Worm (Caenorhabditis elegans): ENCODE results near the gene sre-46.

The sre-46 gene

DNA sequence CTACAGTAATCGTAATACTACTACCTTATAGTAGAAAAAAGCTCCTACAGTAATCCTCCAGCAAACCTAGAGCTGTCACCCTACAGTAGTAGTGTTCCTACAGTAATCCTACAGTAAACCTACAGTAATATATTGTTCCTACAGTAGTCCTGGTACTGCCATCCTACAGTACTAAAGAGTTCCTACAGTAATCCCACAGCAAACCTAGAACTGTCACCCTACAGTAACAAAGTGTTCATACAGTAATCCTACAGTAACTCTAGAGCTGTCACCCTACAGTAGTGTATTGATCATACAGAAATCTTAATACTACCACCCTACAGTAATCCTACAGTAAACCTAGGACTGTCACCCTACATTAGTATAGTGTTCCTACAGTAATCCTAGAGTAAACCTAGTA lies 7.9 kb downstream of the sre-46 start:
- no peak for TF ChIP-seq ama-1 (optimal IDR thresholded peaks at IDR 0.05)
- TF ChIP-seq irx-1 (tag; optimal IDR thresholded peaks at IDR 0.05), result no peak
- no peak for TF ChIP-seq nhr-77 (tag; optimal IDR thresholded peaks at IDR 0.05)
- TF ChIP-seq mep-1 (tag; optimal IDR thresholded peaks at IDR 0.05), result no peak
- TF ChIP-seq fkh-10 (GFP tag; optimal IDR thresholded peaks at IDR 0.05), result no peak

DNA sequence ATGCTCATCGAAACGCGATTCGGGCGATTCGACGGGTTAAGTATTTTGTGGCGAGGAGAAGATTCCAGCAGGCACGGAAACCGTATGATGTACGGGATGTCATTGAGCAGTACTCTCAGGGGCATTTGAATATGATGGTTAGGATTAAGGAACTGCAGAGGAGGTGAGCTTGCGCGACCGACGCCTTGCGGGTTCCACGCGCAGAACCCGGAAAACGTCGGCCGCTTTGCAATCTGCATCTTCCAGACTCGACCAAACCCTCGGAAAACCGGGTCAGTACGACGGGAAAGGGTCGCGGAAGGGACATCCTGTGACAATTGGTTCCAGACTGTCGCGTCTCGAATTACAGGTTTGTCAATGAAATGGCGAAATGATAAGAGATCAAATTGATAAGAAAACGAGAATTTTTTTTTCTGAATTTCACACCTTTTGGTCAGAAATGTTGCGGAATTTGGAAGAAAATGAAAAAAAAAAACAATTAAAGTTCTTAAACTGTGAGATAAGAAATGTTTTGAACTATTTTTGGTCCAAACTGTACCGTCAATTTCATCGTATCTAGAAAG lies 9.5 kb downstream of the sre-46 start:
- TF ChIP-seq lin-13 (GFP tag; optimal IDR thresholded peaks at IDR 0.05) (no peak), nhr-28 (tag; optimal IDR thresholded peaks at IDR 0.05) (no peak), ceh-82 (tag; optimal IDR thresholded peaks at IDR 0.05) (no peak), mep-1 (tag; optimal IDR thresholded peaks at IDR 0.05) (no peak), elt-2 (tag; optimal IDR thresholded peaks at IDR 0.05) (peak; percentile 38), hlh-17 (GFP tag; optimal IDR thresholded peaks at IDR 0.05; ENCODE audit: borderline replicate concordance) (no peak), swsn-7 (tag; optimal IDR thresholded peaks at IDR 0.05) (no peak)

DNA sequence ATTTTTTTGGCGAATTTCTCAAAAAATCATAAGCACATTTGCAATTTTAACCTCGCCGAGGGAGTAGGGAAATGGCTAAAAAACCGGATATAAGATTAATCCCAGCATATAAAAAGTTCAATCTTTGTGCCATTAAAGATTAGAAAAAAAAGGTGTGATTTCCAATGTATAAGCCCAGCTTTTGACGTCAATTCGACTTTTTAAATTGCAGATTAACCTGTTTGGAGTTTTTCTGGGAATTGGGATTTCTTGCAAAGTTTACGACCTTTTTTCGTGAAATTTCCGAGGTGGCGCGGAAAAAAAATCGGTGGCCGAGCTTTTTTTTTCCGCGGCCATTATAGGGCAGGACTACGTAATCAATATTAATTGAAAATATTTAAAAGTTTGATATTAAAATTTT lies 23.4 kb downstream of the sre-46 start:
- no peak for TF ChIP-seq nhr-76 (tag; optimal IDR thresholded peaks at IDR 0.05)
- TF ChIP-seq dsc-1 (tag; optimal IDR thresholded peaks at IDR 0.05), result peak; percentile 86
- peak; percentile 68 for TF ChIP-seq pax-3 (tag; optimal IDR thresholded peaks at IDR 0.05)
- no peak for TF ChIP-seq C04F5.9 (tag; optimal IDR thresholded peaks at IDR 0.05)
- TF ChIP-seq nhr-47 (tag; optimal IDR thresholded peaks at IDR 0.05), result peak; percentile 19
- TF ChIP-seq fkh-8 (tag; optimal IDR thresholded peaks at IDR 0.05), result peak; percentile 68

DNA sequence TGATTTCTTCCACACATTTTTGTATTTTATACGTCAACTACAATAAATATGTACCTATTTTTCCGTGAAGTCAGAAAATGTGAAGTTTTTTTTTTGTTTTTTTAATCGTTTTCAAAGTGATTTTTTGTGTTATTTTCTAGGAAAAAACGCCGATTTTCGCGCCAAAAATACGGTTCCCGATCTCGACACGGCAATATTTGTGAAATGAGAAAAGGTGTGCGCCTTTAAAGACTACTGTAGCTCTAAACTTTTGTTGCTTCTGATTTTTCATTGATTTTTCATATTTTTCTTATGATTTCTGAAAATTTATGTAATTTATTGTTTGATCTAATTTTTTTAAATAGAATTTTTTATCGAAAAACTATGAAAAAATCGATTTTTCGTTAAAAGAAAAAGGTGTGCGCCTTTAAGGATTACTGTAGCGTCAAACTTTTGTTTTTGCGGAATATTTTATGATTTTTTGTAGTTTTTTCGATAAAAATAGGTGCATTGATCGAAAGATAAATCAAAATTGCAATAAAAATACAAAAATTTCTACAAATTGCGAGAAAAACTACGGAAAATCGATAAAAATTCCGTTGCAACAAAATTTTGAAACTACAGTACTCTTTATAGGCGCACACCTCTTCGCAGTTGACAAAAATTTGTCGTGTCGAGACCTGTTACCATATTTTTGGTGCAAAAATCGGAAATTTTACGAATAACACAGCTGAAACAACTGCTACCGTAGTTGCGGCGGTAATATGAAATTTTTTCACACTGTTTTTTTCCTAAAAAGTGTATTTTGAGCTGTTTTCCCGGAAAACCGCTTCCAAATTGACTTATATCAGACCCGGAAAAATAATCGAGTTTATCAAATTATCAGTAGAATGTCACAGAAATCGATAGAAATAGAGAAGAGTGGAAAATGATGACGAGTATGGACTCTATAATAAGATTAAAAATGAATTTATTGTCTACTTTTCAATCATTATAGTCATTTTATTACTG lies 25.5 kb downstream of the sre-46 start, which contains the start of gene kqt-3:
Gene kqt-3 (plus strand): TSS at position 940 of the 990 bp plus-strand sequence.
- no peak for TF ChIP-seq nhr-19 (GFP tag; conservative IDR thresholded peaks at IDR 0.05)
- TF ChIP-seq unc-86 (tag; optimal IDR thresholded peaks at IDR 0.05), result no peak
- TF ChIP-seq efl-3 (GFP tag; optimal IDR thresholded peaks at IDR 0.05), result no peak
- TF ChIP-seq hpl-2 (GFP tag; optimal IDR thresholded peaks at IDR 0.05), result no peak
- no peak for TF ChIP-seq lir-3 (tag; optimal IDR thresholded peaks at IDR 0.05; ENCODE audit: poor library complexity)
- TF ChIP-seq elt-3 (tag; optimal IDR thresholded peaks at IDR 0.05), result no peak
- no peak for TF ChIP-seq xbp-1 (tag; optimal IDR thresholded peaks at IDR 0.05)
- TF ChIP-seq lin-39 (tag; optimal IDR thresholded peaks at IDR 0.05), result no peak
- no peak for TF ChIP-seq blmp-1 (tag; optimal IDR thresholded peaks at IDR 0.05)
- no peak for TF ChIP-seq ceh-90 (tag; optimal IDR thresholded peaks at IDR 0.05)
- no peak for TF ChIP-seq tbx-2 (tag; optimal IDR thresholded peaks at IDR 0.05)
- TF ChIP-seq alr-1 (tag; optimal IDR thresholded peaks at IDR 0.05; ENCODE audit: borderline replicate concordance), result no peak
- TF ChIP-seq sup-37 (GFP tag; optimal IDR thresholded peaks at IDR 0.05), result no peak

DNA sequence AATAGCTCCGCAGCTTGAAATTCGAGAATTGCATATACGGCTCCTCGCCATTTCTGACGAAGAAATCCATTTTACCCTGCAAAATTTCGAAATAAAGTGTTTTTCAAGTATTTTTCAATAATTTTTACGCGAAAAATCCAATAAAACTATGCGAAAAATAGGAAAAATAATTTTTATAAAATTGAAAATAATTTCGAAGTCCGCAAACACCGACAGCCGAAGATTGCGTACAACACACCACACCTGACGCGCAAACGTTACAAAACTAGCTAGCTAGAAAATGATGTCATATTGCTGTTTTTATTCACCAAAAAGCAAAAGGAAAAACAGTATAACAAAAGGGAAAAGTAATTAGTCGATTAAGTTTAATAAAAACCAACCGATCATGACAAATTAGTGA lies 26.4 kb downstream of the sre-46 start, which contains the start of gene rpoa-1:
Gene rpoa-1 (minus strand): TSS at position 84 of the 400 bp plus-strand sequence.
- TF ChIP-seq lin-14 (GFP tag; optimal IDR thresholded peaks at IDR 0.05) (no peak), nhr-71 (tag; optimal IDR thresholded peaks at IDR 0.05) (peak; percentile 45), swsn-7 (tag; optimal IDR thresholded peaks at IDR 0.05) (no peak), efl-1 (optimal IDR thresholded peaks at IDR 0.05) (peak; percentile 53 to 63), efl-1 (GFP tag; optimal IDR thresholded peaks at IDR 0.05 in 1 of 2) (peak; percentile 61 to 94), ceh-82 (tag; optimal IDR thresholded peaks at IDR 0.05) (peak in 1 of 3 experiments; percentile 6), aha-1 (tag; optimal IDR thresholded peaks at IDR 0.05) (no peak), unc-98 (GFP tag; IDR thresholded peaks at IDR 0.05) (no peak), hlh-4 (tag; optimal IDR thresholded peaks at IDR 0.05) (no peak), fkh-4 (tag; optimal IDR thresholded peaks at IDR 0.05; ENCODE audit: borderline replicate concordance) (no peak), elt-3 (tag; optimal IDR thresholded peaks at IDR 0.05) (no peak), pqm-1 (tag; optimal IDR thresholded peaks at IDR 0.05) (no peak), pag-3 (tag; optimal IDR thresholded peaks at IDR 0.05; ENCODE audit: borderline replicate concordance, insufficient read depth) (no peak), zag-1 (tag; optimal IDR thresholded peaks at IDR 0.05) (no peak), ceh-90 (tag; optimal IDR thresholded peaks at IDR 0.05) (no peak), lin-35 (GFP tag; optimal IDR thresholded peaks at IDR 0.05) (peak; percentile 35 to 53), unc-30 (tag; optimal IDR thresholded peaks at IDR 0.05) (no peak), lin-39 (tag; optimal IDR thresholded peaks at IDR 0.05) (peak; percentile 19), nhr-47 (tag; optimal IDR thresholded peaks at IDR 0.05) (peak; percentile 49), ztf-4 (tag; optimal IDR thresholded peaks at IDR 0.05) (no peak)

Measured in whole organism, L1 larva.